Worm (Caenorhabditis elegans) whole organism, late embryonic: Measurements from ENCODE around the gene nsph-4.3.
"Not testable (repeated sequence)": the region's sequence is repeated elsewhere in the genome, so short reads cannot be mapped to it uniquely, and the experiment has no call there.

ENCODE experiments used
- C08G9.2 ChIP-seq: sonication (generic microtip); optimal IDR thresholded peaks from 2 replicates; lab custom pipeline; 2016; ENCODE audit warnings: mild to moderate bottlenecking, missing genetic modification characterization, moderate library complexity, missing compliant biosample characterization
- F13H6.1 ChIP-seq: sonication (generic microtip); optimal IDR thresholded peaks from 2 replicates; lab custom pipeline; 2016; ENCODE audit warnings: missing genetic modification characterization, missing compliant biosample characterization
- K02D7.2 ChIP-seq: sonication (generic microtip); optimal IDR thresholded peaks from 2 replicates; lab custom pipeline; 2017; ENCODE audit warnings: mild to moderate bottlenecking, missing genetic modification characterization, missing compliant biosample characterization
- K09A11.1 ChIP-seq: sonication (generic microtip); optimal IDR thresholded peaks from 2 replicates; lab custom pipeline; 2017; ENCODE audit warnings: antibody characterized with exemption, mild to moderate bottlenecking, missing genetic modification characterization, missing compliant biosample characterization; ENCODE audit not compliant: insufficient read depth
- T23F11.4 ChIP-seq: fragments of 200-800 bp; sonication (Bioruptor generic); optimal IDR thresholded peaks from 2 replicates; lab custom pipeline; 2018; ENCODE audit warnings: mild to moderate bottlenecking, missing genetic modification characterization, missing compliant biosample characterization
- Y22D7AL.16 ChIP-seq: sonication (generic microtip); optimal IDR thresholded peaks from 2 replicates; lab custom pipeline; 2016; ENCODE audit warnings: missing genetic modification characterization, missing compliant biosample characterization
- ama-1 ChIP-seq: fragments of 150-350 bp; optimal IDR thresholded peaks from 2 replicates; lab custom pipeline; 2014
- ceh-14 ChIP-seq: sonication (generic microtip); optimal IDR thresholded peaks from 2 replicates; lab custom pipeline; 2016; ENCODE audit warnings: missing genotype, missing genetic modification characterization, missing compliant biosample characterization
- ceh-18 ChIP-seq: sonication (generic microtip); optimal IDR thresholded peaks from 2 replicates; lab custom pipeline; 2016; ENCODE audit warnings: missing genetic modification characterization, missing compliant biosample characterization
- ceh-30 ChIP-seq: fragments of 150-350 bp; optimal IDR thresholded peaks from 2 replicates; lab custom pipeline; 2014; ENCODE audit warnings: missing biosample characterization, missing genetic modification characterization
- ceh-31 ChIP-seq: sonication (generic microtip); optimal IDR thresholded peaks from 2 replicates; lab custom pipeline; 2016; ENCODE audit warnings: missing genetic modification characterization, missing compliant biosample characterization
- ceh-34 ChIP-seq: sonication (generic microtip); optimal IDR thresholded peaks from 2 replicates; lab custom pipeline; 2016; ENCODE audit warnings: mild to moderate bottlenecking, missing genetic modification characterization, missing compliant biosample characterization
- ceh-45 ChIP-seq: fragments of 200-800 bp; sonication (Bioruptor generic); IDR thresholded peaks from 2 replicates; pipeline ENCODE4 v1.3.6; 2022; ENCODE audit warnings: missing genetic modification reagents, missing genetic modification characterization, missing compliant biosample characterization
- che-1 ChIP-seq: sonication (generic microtip); optimal IDR thresholded peaks from 2 replicates; lab custom pipeline; 2016; ENCODE audit warnings: mild to moderate bottlenecking, missing genetic modification characterization, missing compliant biosample characterization
- dmd-4 ChIP-seq: sonication (generic microtip); optimal IDR thresholded peaks from 2 replicates; lab custom pipeline; 2016; ENCODE audit warnings: borderline replicate concordance, missing genetic modification characterization, missing compliant biosample characterization
- dve-1 ChIP-seq: sonication (generic microtip); optimal IDR thresholded peaks from 2 replicates; lab custom pipeline; 2017; ENCODE audit warnings: antibody characterized with exemption, mild to moderate bottlenecking, missing genetic modification characterization, missing compliant biosample characterization
- elt-2 ChIP-seq: sonication (generic microtip); optimal IDR thresholded peaks from 2 replicates; lab custom pipeline; 2016; ENCODE audit warnings: missing genetic modification reagents, missing genetic modification characterization, missing compliant biosample characterization
- gmeb-2 ChIP-seq: sonication (generic microtip); optimal IDR thresholded peaks from 2 replicates; lab custom pipeline; 2016; ENCODE audit warnings: missing genetic modification characterization, inconsistent platforms, missing compliant biosample characterization
- hlh-30 ChIP-seq: sonication (generic microtip); optimal IDR thresholded peaks from 2 replicates; lab custom pipeline; 2017; ENCODE audit warnings: antibody characterized with exemption, missing genetic modification characterization, missing compliant biosample characterization; ENCODE audit not compliant: insufficient read depth
- hlh-6 ChIP-seq: sonication (generic microtip); optimal IDR thresholded peaks from 2 replicates; lab custom pipeline; 2016; ENCODE audit warnings: missing genotype, missing genetic modification characterization, missing compliant biosample characterization
- hlh-8 ChIP-seq: sonication (generic microtip); optimal IDR thresholded peaks from 2 replicates; lab custom pipeline; 2016; ENCODE audit warnings: missing genotype, missing genetic modification characterization, missing compliant biosample characterization
- nfya-1 ChIP-seq: sonication (generic microtip); optimal IDR thresholded peaks from 2 replicates; lab custom pipeline; 2017; ENCODE audit warnings: missing genetic modification characterization, mild to moderate bottlenecking, missing compliant biosample characterization, antibody characterized with exemption, moderate library complexity
- nhr-232 ChIP-seq: sonication (generic microtip); optimal IDR thresholded peaks from 2 replicates; lab custom pipeline; 2016; ENCODE audit warnings: missing genetic modification characterization, missing compliant biosample characterization
- npax-4 ChIP-seq: sonication (generic microtip); optimal IDR thresholded peaks from 2 replicates; lab custom pipeline; 2016; ENCODE audit warnings: missing genetic modification characterization, missing compliant biosample characterization
- pax-1 ChIP-seq: fragments of 150-350 bp; optimal IDR thresholded peaks from 2 replicates; lab custom pipeline; 2014; ENCODE audit warnings: missing biosample characterization, missing genetic modification characterization
- pha-4 ChIP-seq: fragments of 150-350 bp; optimal IDR thresholded peaks from 2 replicates; lab custom pipeline; 2018; ENCODE audit warnings: missing biosample characterization, missing genetic modification reagents, missing genetic modification characterization
- rnt-1 ChIP-seq: sonication (generic microtip); optimal IDR thresholded peaks from 2 replicates; lab custom pipeline; 2016; ENCODE audit warnings: missing genetic modification characterization, missing compliant biosample characterization
- sox-2 ChIP-seq: fragments of 200-800 bp; sonication (Bioruptor generic); IDR thresholded peaks from 2 replicates; pipeline ENCODE4 v1.3.6; 2022; ENCODE audit warnings: missing genetic modification reagents, missing genetic modification characterization, missing compliant biosample characterization
- sox-4 ChIP-seq: sonication (generic microtip); optimal IDR thresholded peaks from 2 replicates; lab custom pipeline; 2017; ENCODE audit warnings: mild to moderate bottlenecking, missing genetic modification characterization, inconsistent platforms, missing compliant biosample characterization
- syd-9 ChIP-seq: sonication (generic microtip); optimal IDR thresholded peaks from 2 replicates; lab custom pipeline; 2016; ENCODE audit warnings: mild to moderate bottlenecking, missing genetic modification characterization, moderate library complexity, missing compliant biosample characterization
- tbx-7 ChIP-seq: sonication (generic microtip); optimal IDR thresholded peaks from 2 replicates; lab custom pipeline; 2016; ENCODE audit warnings: missing genotype, missing genetic modification characterization, missing compliant biosample characterization
- ttx-3 ChIP-seq: sonication (generic microtip); optimal IDR thresholded peaks from 2 replicates; lab custom pipeline; 2016; ENCODE audit warnings: missing genetic modification reagents, missing genetic modification characterization, missing compliant biosample characterization
- unc-3 ChIP-seq, 2 experiments: fragments of 200-800 bp in 1 of 2; sonication (Bioruptor generic) in 1 of 2; sonication (generic microtip) in 1 of 2; conservative IDR thresholded peaks in 1 of 2; optimal IDR thresholded peaks in 1 of 2; 2 replicates each; pipeline versions ENCODE4 v1.3.6 to Lab custom; 2016 to 2022; ENCODE audit warnings: missing compliant biosample characterization in 2 of 2, missing genetic modification characterization in 2 of 2, missing genetic modification reagents in 1 of 2
- unc-42 ChIP-seq: sonication (generic microtip); optimal IDR thresholded peaks from 2 replicates; lab custom pipeline; 2016; ENCODE audit warnings: missing genotype, missing genetic modification characterization, missing compliant biosample characterization
- ztf-16 ChIP-seq: sonication (generic microtip); optimal IDR thresholded peaks from 2 replicates; lab custom pipeline; 2017; ENCODE audit warnings: missing genetic modification characterization, missing compliant biosample characterization

nsph-4.3 gene

DNA sequence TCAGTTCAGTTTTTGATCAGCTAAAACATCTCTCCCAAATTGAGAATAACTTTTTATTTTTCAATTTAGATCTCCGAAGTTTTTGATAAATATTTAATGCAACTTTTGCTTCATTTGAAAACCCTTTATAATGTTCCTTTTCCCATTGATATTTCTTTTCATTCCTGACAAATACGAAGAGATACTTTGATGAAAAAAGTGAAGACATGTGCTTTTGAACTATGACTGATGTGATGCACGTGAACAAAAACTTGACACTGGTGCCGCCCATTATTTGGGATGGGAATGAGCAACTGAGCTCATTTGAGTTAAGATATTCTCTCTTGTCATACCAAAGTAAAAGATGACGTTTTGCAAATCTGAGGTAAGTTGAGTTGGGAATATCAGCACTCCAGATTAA, 7.2 kb upstream of the nsph-4.3 start, which contains the start of gene T04A6.1:
TSS of gene T04A6.1 (plus strand) at position 301 of the 400 bp plus-strand sequence.
- no peak for TF ChIP-seq ceh-34 (tag; lab: Kevin White, UChicago)

ce11 chrIII:7614530-7614929, 5.5 kb upstream of the nsph-4.3 start, which contains the start of gene T04A6.2:
Gene T04A6.2 (plus strand): TSS chrIII:7614830.
- TF ChIP-seq ceh-18 (no peak), elt-2 (tag; lab: Kevin White, UChicago) (no peak), npax-4 (tag; lab: Kevin White, UChicago) (no peak), unc-42 (tag; lab: Kevin White, UChicago) (no peak), K09A11.1 (tag; lab: Kevin White, UChicago) (no peak), gmeb-2 (no peak)
- TF ChIP-seq, all 69 proteins: peak for 0

DNA sequence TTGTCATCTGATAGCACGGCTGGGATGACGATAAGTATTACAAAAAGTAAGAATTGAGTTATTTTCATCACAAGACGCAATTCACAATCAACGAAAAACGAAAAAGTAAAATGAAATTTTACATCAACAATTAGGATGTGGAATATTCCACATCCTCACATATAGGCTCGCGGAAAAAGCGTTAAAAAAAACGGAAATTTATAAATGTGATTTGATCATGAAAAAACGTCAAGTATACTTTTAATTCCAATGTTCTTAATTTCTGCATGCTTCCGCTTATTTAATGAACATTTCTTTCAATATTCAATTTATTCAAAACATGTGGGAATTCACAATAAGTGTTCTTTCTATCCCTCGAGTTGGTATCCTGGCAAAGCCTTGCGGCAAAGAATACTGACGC, 845 bp downstream of the nsph-4.3 start, which contains the start of gene T04A6.3:
TSS of gene T04A6.3 (minus strand) at position 101 of the 400 bp plus-strand sequence.
- no peak for TF ChIP-seq nhr-232
- no peak for TF ChIP-seq ztf-16 (tag; lab: Kevin White, UChicago)
- no peak for TF ChIP-seq hlh-8
- no peak for TF ChIP-seq ceh-30
- no peak for TF ChIP-seq ceh-31 (tag; lab: Kevin White, UChicago)
- TF ChIP-seq ceh-34 (tag; lab: Kevin White, UChicago), result no peak
- no peak for TF ChIP-seq unc-3 (GFP tag; conservative IDR thresholded peaks at IDR 0.05; lab: Robert Waterston, UW)
- no peak for TF ChIP-seq unc-3 (tag; optimal IDR thresholded peaks at IDR 0.05; lab: Kevin White, UChicago)
- TF ChIP-seq ttx-3 (tag; lab: Kevin White, UChicago), result no peak
- TF ChIP-seq elt-2 (tag; lab: Kevin White, UChicago), result no peak
- no peak for TF ChIP-seq ceh-45 (GFP tag; lab: Robert Waterston, UW)
- TF ChIP-seq dmd-4 (tag; lab: Kevin White, UChicago), result no peak
- TF ChIP-seq ama-1, result no peak

- TF ChIP-seq rnt-1 (tag; lab: Kevin White, UChicago); hlh-30; tbx-7 (tag; lab: Kevin White, UChicago): not testable (repeated sequence)
Observed at ce11 chrIII:7594482-7594881, 14.6 kb downstream of the nsph-4.3 start, which contains the start of gene Y80D4G.2. Gene Y80D4G.2 (minus strand): TSS chrIII:7594582.

DNA sequence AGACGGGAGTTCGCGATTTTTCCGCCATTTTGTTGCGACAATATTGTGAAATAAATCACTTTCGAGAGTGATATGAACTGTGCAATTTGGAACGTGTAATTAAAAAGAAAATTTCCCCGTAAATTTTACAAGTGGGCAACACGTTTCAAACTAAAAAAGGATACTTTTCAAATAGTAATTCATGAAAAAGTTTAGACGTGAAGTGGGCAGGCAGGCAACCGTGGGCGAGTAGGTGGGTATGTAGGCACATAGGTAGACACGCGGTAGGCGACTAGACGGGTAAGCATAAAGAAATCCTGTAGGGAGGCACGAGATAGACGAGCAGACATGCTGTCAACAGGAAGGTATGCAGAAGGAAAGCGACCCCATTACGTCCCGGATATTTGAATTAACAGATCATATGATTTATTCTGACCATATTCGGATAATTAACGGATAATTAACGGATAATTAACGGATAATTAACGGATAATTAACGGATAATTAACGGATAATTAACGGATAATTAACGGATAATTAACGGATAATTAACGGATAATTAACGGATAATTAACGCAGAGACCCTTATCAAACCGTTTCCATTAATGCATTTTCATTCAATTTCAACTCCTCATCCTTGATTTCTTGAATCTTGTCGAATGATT, 15.7 kb downstream of the nsph-4.3 start, which contains the start of gene R13A5.11:
TSS of gene R13A5.11 (minus strand) at position 51 of the 644 bp plus-strand sequence.
- TF ChIP-seq nfya-1 (no peak), Y22D7AL.16 (tag; lab: Kevin White, UChicago) (no peak), pha-4 (tag; lab: Kevin White, UChicago) (no peak), dve-1 (peak; percentile 99), unc-42 (tag; lab: Kevin White, UChicago) (peak; percentile 19), hlh-6 (tag; lab: Kevin White, UChicago) (no peak)
- TF ChIP-seq, all 69 proteins: peak for 2

DNA sequence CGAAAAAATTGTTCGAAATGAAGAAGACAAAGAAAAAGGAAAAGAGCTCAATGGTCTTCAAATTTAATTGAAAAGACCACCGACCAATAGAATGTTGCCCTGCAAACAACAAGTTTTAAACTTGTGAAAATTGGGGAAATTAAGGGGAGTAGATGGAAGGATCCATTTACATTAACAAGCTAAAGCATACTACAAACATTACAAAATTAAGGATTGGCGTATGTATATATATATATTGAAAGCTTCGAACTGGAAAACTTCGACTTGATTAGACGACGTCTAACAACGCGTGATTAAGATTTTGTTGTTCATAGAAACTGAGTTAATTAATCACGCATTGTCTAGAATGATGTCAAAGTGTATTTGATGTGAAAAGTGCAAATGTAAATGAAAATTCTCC, 20.9 kb downstream of the nsph-4.3 start, which contains the start of gene R13A5.15:
TSS of gene R13A5.15 (minus strand) at position 101 of the 400 bp plus-strand sequence.
- TF ChIP-seq che-1 (tag; lab: Kevin White, UChicago) (no peak), T23F11.4 (GFP tag; lab: Kevin White, UChicago) (no peak), sox-2 (GFP tag; lab: Robert Waterston, UW) (no peak), F13H6.1 (no peak), K02D7.2 (tag; lab: Kevin White, UChicago) (no peak), sox-4 (no peak), hlh-6 (tag; lab: Kevin White, UChicago) (no peak), ceh-14 (tag; lab: Kevin White, UChicago) (no peak), pax-1 (tag; lab: Kevin White, UChicago) (no peak), C08G9.2 (no peak), syd-9 (no peak), ztf-16 (tag; lab: Kevin White, UChicago) (no peak)
